Worm (Caenorhabditis elegans) whole organism, dauer: ENCODE measurements around the gene F47C12.6.

Source experiments
- unc-62 ChIP-seq: sonication (generic microtip); optimal IDR thresholded peaks from 2 replicates; lab custom pipeline; 2017; ENCODE audit warnings: missing biosample characterization, missing genetic modification reagents, missing genetic modification characterization

The F47C12.6 gene

ce11 chrIV:3993292-3993691, at the start of gene F47C12.6:
TSS of gene F47C12.6 (minus strand) at chrIV:3993392.
- no peak for TF ChIP-seq unc-62 (GFP tag; lab: Kevin White, UChicago)

- no peak for TF ChIP-seq unc-62 (GFP tag; lab: Kevin White, UChicago)
Observed at ce11 chrIV:4042274-4042673, 49.1 kb upstream of the F47C12.6 start, which contains the start of gene cdc-73. TSS of gene cdc-73 (plus strand) at chrIV:4042575.

ce11 chrIV:4041006-4041405, 47.8 kb upstream of the F47C12.6 start:
- TF ChIP-seq unc-62 (GFP tag; lab: Kevin White, UChicago): no peak

- no peak for TF ChIP-seq unc-62 (GFP tag; lab: Kevin White, UChicago)
Observed at ce11 chrIV:4039984-4040383, 46.8 kb upstream of the F47C12.6 start, which contains the start of gene F35F11.2. TSS of gene F35F11.2 (plus strand) at chrIV:4040284.

- TF ChIP-seq unc-62 (GFP tag; lab: Kevin White, UChicago): no peak
Observed at ce11 chrIV:4034883-4035282, 41.7 kb upstream of the F47C12.6 start, which contains the start of gene hlh-30. TSS of gene hlh-30 (minus strand) at chrIV:4034951.

ce11 chrIV:4033490-4033889, 40.3 kb upstream of the F47C12.6 start:
- no peak for TF ChIP-seq unc-62 (GFP tag; lab: Kevin White, UChicago)

- TF ChIP-seq unc-62 (GFP tag; lab: Kevin White, UChicago): no peak
Observed at ce11 chrIV:4032350-4032749, 39.2 kb upstream of the F47C12.6 start.

ce11 chrIV:4030917-4031599, 37.9 kb upstream of the F47C12.6 start:
- no peak for TF ChIP-seq unc-62 (GFP tag; lab: Kevin White, UChicago)

- TF ChIP-seq unc-62 (GFP tag; lab: Kevin White, UChicago): no peak
Observed at ce11 chrIV:4029288-4029687, 36.1 kb upstream of the F47C12.6 start.

- no peak for TF ChIP-seq unc-62 (GFP tag; lab: Kevin White, UChicago)
Observed at ce11 chrIV:4028177-4028576, 35.0 kb upstream of the F47C12.6 start.

ce11 chrIV:4027106-4027888, 34.1 kb upstream of the F47C12.6 start:
- no peak for TF ChIP-seq unc-62 (GFP tag; lab: Kevin White, UChicago)

ce11 chrIV:4025923-4026322, 32.7 kb upstream of the F47C12.6 start:
- no peak for TF ChIP-seq unc-62 (GFP tag; lab: Kevin White, UChicago)

ce11 chrIV:4024159-4025004, 31.2 kb upstream of the F47C12.6 start:
- no peak for TF ChIP-seq unc-62 (GFP tag; lab: Kevin White, UChicago)

ce11 chrIV:4021847-4022780, 28.9 kb upstream of the F47C12.6 start:
- TF ChIP-seq unc-62 (GFP tag; lab: Kevin White, UChicago): no peak

ce11 chrIV:4019836-4020235, 26.6 kb upstream of the F47C12.6 start:
- TF ChIP-seq unc-62 (GFP tag; lab: Kevin White, UChicago): no peak
